Worm (Caenorhabditis elegans): ENCODE data around the gene pdi-1.

pdi-1 gene

DNA sequence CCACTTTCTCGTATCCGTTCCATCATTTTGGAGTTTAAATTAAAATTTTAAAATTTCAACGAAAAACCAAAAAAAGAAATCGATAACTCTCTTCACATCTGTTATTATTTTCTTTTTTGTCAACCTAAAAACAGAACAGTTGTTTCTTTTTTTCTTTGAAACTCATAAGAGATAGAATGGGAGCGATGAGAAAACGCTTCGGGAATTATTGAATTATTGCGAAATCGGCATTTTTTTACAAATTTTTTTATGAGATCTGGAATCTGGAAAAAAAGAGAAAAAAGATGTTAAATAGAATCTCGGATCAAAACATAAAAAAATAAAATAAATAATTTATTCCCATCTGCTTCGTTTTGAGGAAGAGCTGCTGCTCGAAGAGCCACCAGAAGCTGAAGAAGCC lies 43.8 kb downstream of the pdi-1 start, which contains the start of gene C46F11.5:
C46F11.5 (minus strand) TSS at position 128 of the 400 bp plus-strand sequence.
- no peak for TF ChIP-seq ztf-11 (tag; optimal IDR thresholded peaks at IDR 0.05)
- TF ChIP-seq bed-3 (GFP tag; optimal IDR thresholded peaks at IDR 0.05): no peak
- TF ChIP-seq elt-1 (tag; optimal IDR thresholded peaks at IDR 0.05; ENCODE audit: borderline replicate concordance, insufficient read depth): no peak
- no peak for TF ChIP-seq ceh-43 (GFP tag; optimal IDR thresholded peaks at IDR 0.05)
- no peak for TF ChIP-seq snpc-4 (tag; optimal IDR thresholded peaks at IDR 0.05)
- TF ChIP-seq nhr-76 (tag; optimal IDR thresholded peaks at IDR 0.05): no peak
- TF ChIP-seq blmp-1 (tag; optimal IDR thresholded peaks at IDR 0.05): no peak
- no peak for TF ChIP-seq lsy-2 (tag; optimal IDR thresholded peaks at IDR 0.05)
- TF ChIP-seq hlh-1 (tag; optimal IDR thresholded peaks at IDR 0.05): no peak
- TF ChIP-seq nhr-237 (tag; optimal IDR thresholded peaks at IDR 0.05): no peak
- TF ChIP-seq ham-2 (GFP tag; optimal IDR thresholded peaks at IDR 0.05): no peak
- TF ChIP-seq pha-4 (tag; optimal IDR thresholded peaks at IDR 0.05): no peak
- TF ChIP-seq mep-1 (tag; optimal IDR thresholded peaks at IDR 0.05): no peak
- no peak for TF ChIP-seq drap-1 (GFP tag; optimal IDR thresholded peaks at IDR 0.05)
- no peak for TF ChIP-seq mls-2 (tag; optimal IDR thresholded peaks at IDR 0.05)
- TF ChIP-seq nhr-28 (tag; optimal IDR thresholded peaks at IDR 0.05): no peak
- no peak for TF ChIP-seq ceh-83 (GFP tag; optimal IDR thresholded peaks at IDR 0.05)
- TF ChIP-seq flh-1 (GFP tag; optimal IDR thresholded peaks at IDR 0.05): no peak
- TF ChIP-seq sptf-1 (tag; optimal IDR thresholded peaks at IDR 0.05): no peak
- TF ChIP-seq ceh-39 (tag; optimal IDR thresholded peaks at IDR 0.05): no peak

DNA sequence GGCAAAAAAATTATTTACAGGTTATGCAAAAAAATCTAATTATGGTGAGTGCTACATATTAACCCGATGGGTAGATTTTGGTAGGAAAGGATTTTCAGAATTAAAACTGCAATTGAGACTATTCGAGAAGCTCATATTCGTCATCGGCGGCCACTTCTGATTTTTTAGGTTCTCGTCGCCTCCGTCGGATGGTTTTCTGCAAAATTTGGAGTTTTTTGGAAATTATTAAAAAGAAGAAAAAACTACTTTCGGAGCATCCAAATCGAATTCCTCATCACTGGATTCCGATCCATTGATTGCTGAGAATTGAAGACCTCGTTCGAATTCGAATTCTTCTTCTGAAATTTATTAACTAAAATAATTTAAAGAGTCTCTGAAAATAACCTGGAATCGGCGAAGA lies 48.3 kb downstream of the pdi-1 start:
- no peak for TF ChIP-seq ceh-39 (tag; optimal IDR thresholded peaks at IDR 0.05)
- no peak for TF ChIP-seq snpc-4 (tag; optimal IDR thresholded peaks at IDR 0.05)
- no peak for TF ChIP-seq tbx-8 (GFP tag; optimal IDR thresholded peaks at IDR 0.05)

DNA sequence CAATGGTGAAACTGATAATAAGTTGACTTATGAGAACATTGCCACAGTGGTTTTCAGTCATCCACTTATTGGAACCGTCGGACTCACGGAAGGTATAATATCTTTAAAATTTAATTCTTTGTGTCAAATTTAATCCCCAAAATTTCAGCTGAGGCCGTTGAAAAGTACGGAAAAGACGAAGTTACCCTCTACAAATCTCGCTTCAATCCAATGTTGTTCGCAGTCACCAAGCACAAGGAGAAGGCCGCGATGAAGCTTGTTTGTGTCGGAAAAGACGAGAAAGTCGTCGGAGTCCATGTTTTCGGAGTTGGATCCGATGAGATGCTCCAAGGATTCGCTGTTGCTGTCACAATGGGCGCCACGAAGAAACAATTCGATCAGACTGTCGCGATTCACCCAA lies 48.8 kb downstream of the pdi-1 start:
- no peak for TF ChIP-seq zip-8 (tag; optimal IDR thresholded peaks at IDR 0.05)

DNA sequence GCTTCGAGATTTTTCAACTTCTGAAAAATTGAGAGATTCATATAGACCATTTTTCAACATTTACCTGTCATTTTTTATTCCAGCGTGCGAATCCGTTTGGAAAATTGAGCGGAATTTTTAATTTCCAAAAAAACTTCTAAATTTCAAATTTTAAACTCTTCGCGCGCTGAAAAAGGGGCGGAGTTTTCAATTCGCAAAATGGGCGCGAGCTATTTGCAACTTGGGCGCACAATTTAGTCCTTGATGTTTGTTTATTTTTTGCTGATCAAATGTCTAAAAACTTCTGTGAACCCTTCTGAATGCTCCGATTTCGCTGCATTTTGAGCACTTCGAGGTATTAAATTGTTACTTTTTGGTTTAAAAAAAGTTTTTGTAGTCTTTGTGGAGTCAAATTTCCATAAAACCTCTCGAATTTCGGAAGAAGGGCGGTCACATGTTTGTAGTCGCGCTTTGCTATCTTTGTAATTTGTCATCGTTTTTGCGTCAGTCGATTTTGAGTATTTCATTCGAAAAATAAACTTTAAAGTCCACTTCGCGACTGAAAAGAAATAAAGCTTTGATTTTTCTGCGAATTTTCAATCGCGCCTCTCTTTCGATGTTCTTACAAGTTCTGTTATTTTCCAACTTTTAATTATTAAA lies 50.5 kb downstream of the pdi-1 start, which contains the start of the genes madf-8 and gsr-1:
madf-8 (minus strand) TSS at position 156 of the 639 bp plus-strand sequence.
gsr-1 (plus strand) TSS at position 231 of the 639 bp plus-strand sequence.
- TF ChIP-seq drap-1 (GFP tag; optimal IDR thresholded peaks at IDR 0.05) (no peak), nhr-2 (tag; optimal IDR thresholded peaks at IDR 0.05) (no peak), sem-2 (GFP tag; optimal IDR thresholded peaks at IDR 0.05) (no peak), tbx-8 (GFP tag; optimal IDR thresholded peaks at IDR 0.05) (no peak), flh-1 (GFP tag; optimal IDR thresholded peaks at IDR 0.05) (no peak), unc-39 (tag; optimal IDR thresholded peaks at IDR 0.05) (no peak), mls-2 (tag; optimal IDR thresholded peaks at IDR 0.05) (no peak), ztf-11 (tag; optimal IDR thresholded peaks at IDR 0.05) (no peak), unc-120 (tag; optimal IDR thresholded peaks at IDR 0.05; ENCODE audit: poor library complexity, severe bottlenecking) (peak; percentile 51), ceh-83 (GFP tag; optimal IDR thresholded peaks at IDR 0.05) (no peak), nhr-237 (tag; optimal IDR thresholded peaks at IDR 0.05) (no peak), blmp-1 (tag; optimal IDR thresholded peaks at IDR 0.05) (no peak), lin-32 (GFP tag; optimal IDR thresholded peaks at IDR 0.05) (no peak), nhr-76 (tag; optimal IDR thresholded peaks at IDR 0.05) (no peak), nhr-12 (tag; optimal IDR thresholded peaks at IDR 0.05) (no peak), ceh-39 (tag; optimal IDR thresholded peaks at IDR 0.05) (no peak), ceh-43 (GFP tag; optimal IDR thresholded peaks at IDR 0.05) (no peak), cnd-1 (tag; optimal IDR thresholded peaks at IDR 0.05) (no peak), mab-5 (tag; optimal IDR thresholded peaks at IDR 0.05) (no peak), hlh-1 (tag; optimal IDR thresholded peaks at IDR 0.05) (peak; percentile 28), ham-2 (GFP tag; optimal IDR thresholded peaks at IDR 0.05) (no peak), ces-1 (GFP tag; optimal IDR thresholded peaks at IDR 0.05) (peak; percentile 0), M03D4.4 (tag; optimal IDR thresholded peaks at IDR 0.05) (no peak), zip-8 (tag; optimal IDR thresholded peaks at IDR 0.05) (no peak), bed-3 (GFP tag; optimal IDR thresholded peaks at IDR 0.05) (no peak), mep-1 (tag; optimal IDR thresholded peaks at IDR 0.05) (peak; percentile 39), unc-62 (GFP tag; optimal IDR thresholded peaks at IDR 0.05) (no peak), sptf-1 (tag; optimal IDR thresholded peaks at IDR 0.05) (peak; percentile 36), snpc-4 (tag; optimal IDR thresholded peaks at IDR 0.05) (no peak), lin-13 (tag; optimal IDR thresholded peaks at IDR 0.05) (no peak), elt-3 (tag; optimal IDR thresholded peaks at IDR 0.05) (no peak), pha-4 (tag; optimal IDR thresholded peaks at IDR 0.05) (no peak), elt-1 (tag; optimal IDR thresholded peaks at IDR 0.05; ENCODE audit: borderline replicate concordance, insufficient read depth) (no peak), lsy-2 (tag; optimal IDR thresholded peaks at IDR 0.05) (peak; percentile 7), nhr-28 (tag; optimal IDR thresholded peaks at IDR 0.05) (no peak)
